Fruit fly (Drosophila melanogaster): ENCODE data around the gene CG15638.
A peak's percentile ranks its signal among the peaks of the same experiment; 100 is the strongest.

The CG15638 gene

dm6 chr2L:13554547-13555159 is 19.1 kb upstream of the CG15638 start:
- TF ChIP-seq CG4496 (GFP tag; IDR thresholded peaks at IDR 0.05) (no peak), CG8159 (tag; optimal IDR thresholded peaks at IDR 0.05) (no peak), EcR (GFP tag; optimal IDR thresholded peaks at IDR 0.05) (peak; percentile 40), gl (tag; optimal IDR thresholded peaks at IDR 0.05) (peak; percentile 14)

DNA sequence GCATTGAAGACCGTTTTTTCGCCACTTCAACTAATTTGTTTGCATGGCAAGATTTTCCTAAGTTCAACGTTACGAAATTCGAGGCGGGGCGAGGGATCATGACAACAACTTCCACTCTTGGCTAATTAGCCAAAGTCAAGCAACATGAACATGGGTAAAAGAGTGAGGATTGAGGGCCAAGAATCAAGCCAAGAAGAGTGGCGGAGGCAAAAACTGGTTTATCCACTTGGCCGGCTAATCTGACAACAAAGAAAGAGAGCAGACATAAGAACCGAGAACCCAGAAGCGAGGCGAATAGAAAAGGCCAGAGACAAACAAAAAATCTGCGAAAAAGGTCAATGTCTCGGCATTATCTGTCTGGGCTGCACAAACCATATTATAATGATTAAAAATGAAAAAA is 17.1 kb upstream of the CG15638 start:
- TF ChIP-seq CG9948 (tag; optimal IDR thresholded peaks at IDR 0.05) = no peak
- TF ChIP-seq EcR (GFP tag; optimal IDR thresholded peaks at IDR 0.05) = peak; percentile 82
- TF ChIP-seq CG32121 (GFP tag; IDR thresholded peaks at IDR 0.05) = no peak
- TF ChIP-seq Snoo (tag; optimal IDR thresholded peaks at IDR 0.05) = no peak

- TF ChIP-seq Snoo (tag; optimal IDR thresholded peaks at IDR 0.05) (peak; percentile 10), gl (tag; optimal IDR thresholded peaks at IDR 0.05) (peak; percentile 79), CG8159 (tag; optimal IDR thresholded peaks at IDR 0.05) (peak; percentile 17), CG13204 (GFP tag; optimal IDR thresholded peaks at IDR 0.05) (peak; percentile 67), CG4496 (GFP tag; IDR thresholded peaks at IDR 0.05) (peak; percentile 71; the same call in 2 of the 3 replicates), CG34367 (tag; optimal IDR thresholded peaks at IDR 0.05) (peak; percentile 30), CG14655 (GFP tag; optimal IDR thresholded peaks at IDR 0.05) (peak; percentile 54), CG8301 (tag; optimal IDR thresholded peaks at IDR 0.05) (peak; percentile 39), CG9948 (tag; optimal IDR thresholded peaks at IDR 0.05) (no peak), CG17806 (tag; optimal IDR thresholded peaks at IDR 0.05) (no peak), Ets98B (GFP tag; IDR thresholded peaks at IDR 0.05) (peak; percentile 62; the same call in 1 of the 2 replicates), EcR (GFP tag; optimal IDR thresholded peaks at IDR 0.05) (no peak), D1 (tag; optimal IDR thresholded peaks at IDR 0.05) (no peak), Pif1B (GFP tag; optimal IDR thresholded peaks at IDR 0.05) (peak; percentile 3), CG12605 (GFP tag; IDR thresholded peaks at IDR 0.05) (no peak)
These were observed 15.0 kb upstream of the CG15638 start for dm6 chr2L:13550488-13551033.

dm6 chr2L:13549973-13550458 is 14.4 kb upstream of the CG15638 start, which contains the start of gene kuz:
kuz (plus strand) TSS chr2L:13550139.
- no peak for TF ChIP-seq D1 (tag; optimal IDR thresholded peaks at IDR 0.05)
- TF ChIP-seq CG10348 (GFP tag; IDR thresholded peaks at IDR 0.05) = no peak
- no peak; the same call in 2 of the 3 replicates for TF ChIP-seq fd96Ca (GFP tag; IDR thresholded peaks at IDR 0.05)
- peak; percentile 19 for TF ChIP-seq CG34367 (tag; optimal IDR thresholded peaks at IDR 0.05)
- TF ChIP-seq Snoo (tag; optimal IDR thresholded peaks at IDR 0.05) = no peak
- peak; percentile 70 for TF ChIP-seq CG4496 (GFP tag; IDR thresholded peaks at IDR 0.05)
- peak; percentile 5 for TF ChIP-seq CG15710 (tag; optimal IDR thresholded peaks at IDR 0.05)
- TF ChIP-seq Ets98B (GFP tag; IDR thresholded peaks at IDR 0.05) = peak; percentile 70
- TF ChIP-seq Pif1A (GFP tag; optimal IDR thresholded peaks at IDR 0.05) = peak; percentile 48
- peak; percentile 4 for TF ChIP-seq gl (tag; optimal IDR thresholded peaks at IDR 0.05)
- TF ChIP-seq Pif1B (GFP tag; optimal IDR thresholded peaks at IDR 0.05) = peak; percentile 54
- TF ChIP-seq CG12605 (GFP tag; IDR thresholded peaks at IDR 0.05) = peak; percentile 63; the same call in 1 of the 2 replicates
- TF ChIP-seq CG8159 (tag; optimal IDR thresholded peaks at IDR 0.05) = peak; percentile 11
- TF ChIP-seq EcR (GFP tag; optimal IDR thresholded peaks at IDR 0.05) = peak; percentile 56
- TF ChIP-seq CG13204 (GFP tag; optimal IDR thresholded peaks at IDR 0.05) = peak; percentile 1
- no peak for TF ChIP-seq CG17806 (tag; optimal IDR thresholded peaks at IDR 0.05)
- TF ChIP-seq CG14655 (GFP tag; optimal IDR thresholded peaks at IDR 0.05) = no peak
- no peak for TF ChIP-seq CG8301 (tag; optimal IDR thresholded peaks at IDR 0.05)
- no peak; the same call in 1 of the 2 replicates for TF ChIP-seq rn (GFP tag; IDR thresholded peaks at IDR 0.05)
- peak; percentile 66 for TF ChIP-seq CG32121 (GFP tag; IDR thresholded peaks at IDR 0.05)

- TF ChIP-seq fd96Ca (GFP tag; IDR thresholded peaks at IDR 0.05) (no peak; the same call in 2 of the 3 replicates), CG4496 (GFP tag; IDR thresholded peaks at IDR 0.05) (peak; percentile 35), Snoo (tag; optimal IDR thresholded peaks at IDR 0.05) (peak; percentile 16), CG17806 (tag; optimal IDR thresholded peaks at IDR 0.05) (peak; percentile 27), CG12605 (GFP tag; IDR thresholded peaks at IDR 0.05) (peak; percentile 40; the same call in 1 of the 2 replicates), CG15710 (tag; optimal IDR thresholded peaks at IDR 0.05) (peak; percentile 61), CG9948 (tag; optimal IDR thresholded peaks at IDR 0.05) (peak; percentile 20), CG13204 (GFP tag; optimal IDR thresholded peaks at IDR 0.05) (peak; percentile 46), CG32121 (GFP tag; IDR thresholded peaks at IDR 0.05) (peak; percentile 61), CG14655 (GFP tag; optimal IDR thresholded peaks at IDR 0.05) (peak; percentile 59), EcR (GFP tag; optimal IDR thresholded peaks at IDR 0.05) (peak; percentile 38), Pif1A (GFP tag; optimal IDR thresholded peaks at IDR 0.05) (peak; percentile 53), CG10348 (GFP tag; IDR thresholded peaks at IDR 0.05) (no peak), CG8301 (tag; optimal IDR thresholded peaks at IDR 0.05) (peak; percentile 43), D1 (tag; optimal IDR thresholded peaks at IDR 0.05) (peak; percentile 74), gl (tag; optimal IDR thresholded peaks at IDR 0.05) (peak; percentile 72), CG34367 (tag; optimal IDR thresholded peaks at IDR 0.05) (peak; percentile 44), Pif1B (GFP tag; optimal IDR thresholded peaks at IDR 0.05) (no peak), rn (GFP tag; IDR thresholded peaks at IDR 0.05) (no peak), Ets98B (GFP tag; IDR thresholded peaks at IDR 0.05) (peak; percentile 64; the same call in 1 of the 2 replicates), CG8159 (tag; optimal IDR thresholded peaks at IDR 0.05) (peak; percentile 27)
These were observed 13.5 kb upstream of the CG15638 start, which contains the start of gene B4 for dm6 chr2L:13548786-13549780. B4 (minus strand) TSS chr2L:13549328.

Data from whole organism, pupa.